Fruit fly (Drosophila melanogaster): ENCODE results near the gene sll.

- TF ChIP-seq CG10669 (GFP tag; optimal IDR thresholded peaks at IDR 0.05): no peak
- TF ChIP-seq topi (GFP tag; optimal IDR thresholded peaks at IDR 0.05): no peak
- TF ChIP-seq CG6792 (GFP tag; optimal IDR thresholded peaks at IDR 0.05): no peak
- TF ChIP-seq CG10631 (GFP tag; optimal IDR thresholded peaks at IDR 0.05): no peak
- TF ChIP-seq CG1621 (tag; optimal IDR thresholded peaks at IDR 0.05): no peak
- no peak for TF ChIP-seq Hr39 (GFP tag; optimal IDR thresholded peaks at IDR 0.05)
- no peak for TF ChIP-seq CG8119 (GFP tag; IDR thresholded peaks at IDR 0.05)
- no peak for TF ChIP-seq fkh (GFP tag; optimal IDR thresholded peaks at IDR 0.05)
Observed at dm6 chr3R:17602974-17603373, 2.9 kb upstream of the sll start.
